Fruit fly (Drosophila melanogaster) Kc167 (cell line): ENCODE results near the gene CG7564.

ENCODE experiments used
- Myc ChIP-seq: fragments of >200 bp; optimal IDR thresholded peaks from 2 replicates; lab custom pipeline; 2017; ENCODE audit warnings: missing external identifiers
- Sin3A ChIP-seq: fragments of >200 bp; optimal IDR thresholded peaks from 2 replicates; lab custom pipeline; 2018; ENCODE audit warnings: missing external identifiers
- h ChIP-seq: fragments of >200 bp; optimal IDR thresholded peaks from 3 replicates; lab custom pipeline; 2018; ENCODE audit warnings: missing external identifiers
- insv ChIP-seq: fragments of >200 bp; optimal IDR thresholded peaks from 3 replicates; lab custom pipeline; 2018; ENCODE audit warnings: missing external identifiers
- psq ChIP-seq: fragments of >200 bp; optimal IDR thresholded peaks from 2 replicates; lab custom pipeline; 2017; ENCODE audit warnings: missing external identifiers
- ttk ChIP-seq: sonication (Bioruptor generic); optimal IDR thresholded peaks from 2 replicates; lab custom pipeline; 2017; ENCODE audit warnings: missing external identifiers

DNA sequence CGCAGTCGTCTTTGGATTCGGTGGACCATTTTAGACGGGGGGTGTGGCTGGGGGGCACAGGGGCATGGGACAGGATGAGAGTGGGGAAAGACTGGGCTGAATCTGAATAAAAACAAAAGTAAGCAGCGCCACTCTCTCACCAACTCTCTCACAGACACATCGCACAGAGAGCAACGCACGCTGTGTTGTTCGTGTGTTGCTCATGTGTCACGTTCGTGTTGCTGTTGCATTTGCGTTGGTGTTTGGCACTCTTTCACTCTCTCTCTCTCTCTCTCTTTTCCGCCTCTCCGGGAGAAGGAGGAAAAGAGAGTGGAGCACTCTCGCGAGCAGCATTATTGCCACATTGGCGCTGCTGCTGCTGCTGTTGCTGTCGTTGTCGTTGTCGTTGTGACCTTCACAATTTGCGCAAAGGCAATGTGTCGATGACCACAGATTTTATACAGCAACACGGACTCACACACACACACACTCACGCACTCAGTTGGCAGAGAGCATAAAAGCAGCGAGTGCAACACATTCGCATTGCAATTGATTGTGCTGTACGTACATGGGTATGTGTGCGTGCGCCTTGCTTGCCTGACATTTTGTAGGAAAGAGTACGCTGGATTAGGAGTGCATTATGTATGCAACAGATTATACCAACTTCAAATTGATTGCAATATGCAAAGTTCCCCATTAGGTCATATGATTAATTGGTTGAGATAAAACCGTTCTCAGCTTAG is 49.6 kb downstream of the CG7564 start:
- no peak for TF ChIP-seq h (lab: Kevin White, UChicago)
- no peak for TF ChIP-seq Sin3A (lab: Kevin White, UChicago)
- TF ChIP-seq psq: no peak
- TF ChIP-seq ttk: no peak
- TF ChIP-seq Myc (lab: Kevin White, UChicago): no peak
- no peak for TF ChIP-seq insv (lab: Kevin White, UChicago)
